Worm (Caenorhabditis elegans) whole organism, late embryonic: ENCODE results near the gene unc-62.
A peak's percentile ranks its signal among the peaks of the same experiment; 100 is the strongest.

ENCODE experiments used
- C38D4.7 ChIP-seq: fragments of 200-800 bp; sonication (Bioruptor generic); optimal IDR thresholded peaks from 2 replicates; lab custom pipeline; 2018; ENCODE audit warnings: mild to moderate bottlenecking, missing genetic modification characterization, moderate library complexity, missing compliant biosample characterization
- K02D7.2 ChIP-seq: sonication (generic microtip); optimal IDR thresholded peaks from 2 replicates; lab custom pipeline; 2017; ENCODE audit warnings: mild to moderate bottlenecking, missing genetic modification characterization, missing compliant biosample characterization
- K09A11.1 ChIP-seq: sonication (generic microtip); optimal IDR thresholded peaks from 2 replicates; lab custom pipeline; 2017; ENCODE audit warnings: antibody characterized with exemption, mild to moderate bottlenecking, missing genetic modification characterization, missing compliant biosample characterization; ENCODE audit not compliant: insufficient read depth
- Y22D7AL.16 ChIP-seq: sonication (generic microtip); optimal IDR thresholded peaks from 2 replicates; lab custom pipeline; 2016; ENCODE audit warnings: missing genetic modification characterization, missing compliant biosample characterization
- ama-1 ChIP-seq: fragments of 150-350 bp; optimal IDR thresholded peaks from 2 replicates; lab custom pipeline; 2014
- ceh-14 ChIP-seq: sonication (generic microtip); optimal IDR thresholded peaks from 2 replicates; lab custom pipeline; 2016; ENCODE audit warnings: missing genotype, missing genetic modification characterization, missing compliant biosample characterization
- ceh-18 ChIP-seq: sonication (generic microtip); optimal IDR thresholded peaks from 2 replicates; lab custom pipeline; 2016; ENCODE audit warnings: missing genetic modification characterization, missing compliant biosample characterization
- ceh-22 ChIP-seq: sonication (generic microtip); optimal IDR thresholded peaks from 2 replicates; lab custom pipeline; 2017; ENCODE audit warnings: missing biosample characterization, missing genetic modification characterization
- ceh-30 ChIP-seq: fragments of 150-350 bp; optimal IDR thresholded peaks from 2 replicates; lab custom pipeline; 2014; ENCODE audit warnings: missing biosample characterization, missing genetic modification characterization
- ceh-34 ChIP-seq: sonication (generic microtip); optimal IDR thresholded peaks from 2 replicates; lab custom pipeline; 2016; ENCODE audit warnings: mild to moderate bottlenecking, missing genetic modification characterization, missing compliant biosample characterization
- ceh-45 ChIP-seq: fragments of 200-800 bp; sonication (Bioruptor generic); IDR thresholded peaks from 2 replicates; pipeline ENCODE4 v1.3.6; 2022; ENCODE audit warnings: missing genetic modification reagents, missing genetic modification characterization, missing compliant biosample characterization
- ceh-48 ChIP-seq: sonication (generic microtip); optimal IDR thresholded peaks from 2 replicates; lab custom pipeline; 2016; ENCODE audit warnings: missing genetic modification characterization, inconsistent platforms, missing compliant biosample characterization
- ceh-6 ChIP-seq: fragments of 200-800 bp; sonication (Bioruptor generic); optimal IDR thresholded peaks from 2 replicates; lab custom pipeline; 2018; ENCODE audit warnings: mild to moderate bottlenecking, missing genetic modification characterization, missing compliant biosample characterization
- che-1 ChIP-seq: sonication (generic microtip); optimal IDR thresholded peaks from 2 replicates; lab custom pipeline; 2016; ENCODE audit warnings: mild to moderate bottlenecking, missing genetic modification characterization, missing compliant biosample characterization
- dmd-4 ChIP-seq: sonication (generic microtip); optimal IDR thresholded peaks from 2 replicates; lab custom pipeline; 2016; ENCODE audit warnings: borderline replicate concordance, missing genetic modification characterization, missing compliant biosample characterization
- elt-2 ChIP-seq: sonication (generic microtip); optimal IDR thresholded peaks from 2 replicates; lab custom pipeline; 2016; ENCODE audit warnings: missing genetic modification reagents, missing genetic modification characterization, missing compliant biosample characterization
- ets-4 ChIP-seq: sonication (generic microtip); optimal IDR thresholded peaks from 2 replicates; lab custom pipeline; 2016; ENCODE audit warnings: missing genetic modification characterization, missing compliant biosample characterization
- eyg-1 ChIP-seq: sonication (generic microtip); optimal IDR thresholded peaks from 2 replicates; lab custom pipeline; 2016; ENCODE audit warnings: missing genotype, missing genetic modification characterization, missing compliant biosample characterization
- fax-1 ChIP-seq: sonication (generic microtip); optimal IDR thresholded peaks from 2 replicates; lab custom pipeline; 2016; ENCODE audit warnings: missing genotype, missing genetic modification characterization, missing compliant biosample characterization
- fkh-6 ChIP-seq: sonication (generic microtip); optimal IDR thresholded peaks from 2 replicates; lab custom pipeline; 2016; ENCODE audit warnings: missing genetic modification characterization, missing compliant biosample characterization
- gmeb-2 ChIP-seq: sonication (generic microtip); optimal IDR thresholded peaks from 2 replicates; lab custom pipeline; 2016; ENCODE audit warnings: missing genetic modification characterization, inconsistent platforms, missing compliant biosample characterization
- hlh-15 ChIP-seq: sonication (generic microtip); optimal IDR thresholded peaks from 2 replicates; lab custom pipeline; 2016; ENCODE audit warnings: missing genetic modification characterization, missing compliant biosample characterization
- hlh-30 ChIP-seq: sonication (generic microtip); optimal IDR thresholded peaks from 2 replicates; lab custom pipeline; 2017; ENCODE audit warnings: antibody characterized with exemption, missing genetic modification characterization, missing compliant biosample characterization; ENCODE audit not compliant: insufficient read depth
- madf-2 ChIP-seq: sonication (generic microtip); optimal IDR thresholded peaks from 2 replicates; lab custom pipeline; 2017; ENCODE audit warnings: missing genetic modification characterization, missing compliant biosample characterization
- mec-3 ChIP-seq: sonication (generic microtip); optimal IDR thresholded peaks from 2 replicates; lab custom pipeline; 2016; ENCODE audit warnings: borderline replicate concordance, missing genetic modification characterization, missing compliant biosample characterization
- nfya-1 ChIP-seq: sonication (generic microtip); optimal IDR thresholded peaks from 2 replicates; lab custom pipeline; 2017; ENCODE audit warnings: missing genetic modification characterization, mild to moderate bottlenecking, missing compliant biosample characterization, antibody characterized with exemption, moderate library complexity
- nhr-11 ChIP-seq: fragments of 150-350 bp; optimal IDR thresholded peaks from 2 replicates; lab custom pipeline; 2014; ENCODE audit warnings: missing biosample characterization, missing genetic modification characterization
- nhr-232 ChIP-seq: sonication (generic microtip); optimal IDR thresholded peaks from 2 replicates; lab custom pipeline; 2016; ENCODE audit warnings: missing genetic modification characterization, missing compliant biosample characterization
- pha-2 ChIP-seq: sonication (generic microtip); optimal IDR thresholded peaks from 2 replicates; lab custom pipeline; 2017; ENCODE audit warnings: mild to moderate bottlenecking, missing genetic modification characterization, missing compliant biosample characterization
- pha-4 ChIP-seq: fragments of 150-350 bp; optimal IDR thresholded peaks from 2 replicates; lab custom pipeline; 2018; ENCODE audit warnings: missing biosample characterization, missing genetic modification reagents, missing genetic modification characterization
- pros-1 ChIP-seq: fragments of 150-350 bp; optimal IDR thresholded peaks from 2 replicates; lab custom pipeline; 2014; ENCODE audit warnings: missing biosample characterization, missing genetic modification reagents, missing genetic modification characterization
- rnt-1 ChIP-seq: sonication (generic microtip); optimal IDR thresholded peaks from 2 replicates; lab custom pipeline; 2016; ENCODE audit warnings: missing genetic modification characterization, missing compliant biosample characterization
- sdc-2 ChIP-seq: sonication (generic microtip); optimal IDR thresholded peaks from 2 replicates; lab custom pipeline; 2016; ENCODE audit warnings: missing genotype, missing genetic modification characterization, missing compliant biosample characterization
- syd-9 ChIP-seq: sonication (generic microtip); optimal IDR thresholded peaks from 2 replicates; lab custom pipeline; 2016; ENCODE audit warnings: mild to moderate bottlenecking, missing genetic modification characterization, moderate library complexity, missing compliant biosample characterization
- tbx-2 ChIP-seq: sonication (generic microtip); optimal IDR thresholded peaks from 2 replicates; lab custom pipeline; 2016; ENCODE audit warnings: missing genetic modification characterization, missing compliant biosample characterization
- ttx-3 ChIP-seq: sonication (generic microtip); optimal IDR thresholded peaks from 2 replicates; lab custom pipeline; 2016; ENCODE audit warnings: missing genetic modification reagents, missing genetic modification characterization, missing compliant biosample characterization
- unc-42 ChIP-seq: sonication (generic microtip); optimal IDR thresholded peaks from 2 replicates; lab custom pipeline; 2016; ENCODE audit warnings: missing genotype, missing genetic modification characterization, missing compliant biosample characterization
- unc-55 ChIP-seq: sonication (generic microtip); optimal IDR thresholded peaks from 2 replicates; lab custom pipeline; 2017; ENCODE audit warnings: missing biosample characterization, missing genetic modification reagents, missing genetic modification characterization
- zip-5 ChIP-seq: sonication (generic microtip); optimal IDR thresholded peaks from 2 replicates; lab custom pipeline; 2016; ENCODE audit warnings: missing genetic modification characterization, missing compliant biosample characterization

unc-62 gene

DNA sequence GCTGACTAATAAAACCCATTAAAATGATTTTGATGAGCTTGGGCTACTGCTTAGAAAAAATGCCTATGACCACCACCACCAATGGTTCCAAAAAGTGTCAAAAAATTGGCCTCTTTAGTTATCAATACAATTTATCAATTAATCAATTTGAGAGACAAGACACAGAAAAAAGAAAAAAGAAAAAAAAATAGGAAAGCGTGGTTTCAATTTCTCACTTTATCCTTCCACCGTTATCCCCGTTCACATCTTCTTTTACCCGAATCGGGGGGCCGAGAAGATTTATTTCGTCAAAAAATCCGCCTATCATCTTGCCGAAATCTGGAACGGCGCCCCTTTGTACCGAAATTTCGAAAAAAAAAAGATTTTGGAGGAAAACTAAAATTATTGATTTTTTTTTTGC, 3.4 kb downstream of the unc-62 start:
- TF ChIP-seq hlh-15 (tag; lab: Kevin White, UChicago): no peak
- no peak for TF ChIP-seq ets-4 (tag; lab: Kevin White, UChicago)
- no peak for TF ChIP-seq sdc-2 (tag; lab: Kevin White, UChicago)
- TF ChIP-seq rnt-1 (tag; lab: Kevin White, UChicago): no peak
- no peak for TF ChIP-seq fkh-6 (tag; lab: Kevin White, UChicago)
- TF ChIP-seq, all 69 proteins: peak for 0

DNA sequence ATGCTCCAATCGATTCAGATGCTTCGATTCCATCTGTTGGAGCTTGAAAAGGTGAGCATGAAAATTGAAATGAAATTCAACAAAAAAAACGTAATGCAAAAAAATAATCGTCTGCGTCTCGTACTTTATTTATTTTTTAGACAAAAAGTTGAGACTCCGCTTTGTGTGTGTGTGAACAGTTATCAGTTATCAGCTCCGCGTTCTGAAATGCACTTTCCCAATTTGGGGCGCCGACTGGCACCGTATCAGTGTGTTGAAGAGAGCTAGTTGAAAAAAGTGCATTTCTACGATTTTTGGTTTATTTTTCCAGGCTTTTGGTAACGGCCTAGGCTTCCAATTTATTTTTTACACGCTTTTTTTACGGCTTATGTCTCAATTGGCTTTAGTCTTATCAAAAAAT, 4.7 kb downstream of the unc-62 start:
- TF ChIP-seq K09A11.1 (tag; lab: Kevin White, UChicago) (no peak), ceh-14 (tag; lab: Kevin White, UChicago) (no peak), madf-2 (tag; lab: Kevin White, UChicago) (no peak), tbx-2 (tag; lab: Kevin White, UChicago) (no peak), ceh-18 (tag; lab: Kevin White, UChicago) (no peak)
- TF ChIP-seq, all 69 proteins: peak for 0

DNA sequence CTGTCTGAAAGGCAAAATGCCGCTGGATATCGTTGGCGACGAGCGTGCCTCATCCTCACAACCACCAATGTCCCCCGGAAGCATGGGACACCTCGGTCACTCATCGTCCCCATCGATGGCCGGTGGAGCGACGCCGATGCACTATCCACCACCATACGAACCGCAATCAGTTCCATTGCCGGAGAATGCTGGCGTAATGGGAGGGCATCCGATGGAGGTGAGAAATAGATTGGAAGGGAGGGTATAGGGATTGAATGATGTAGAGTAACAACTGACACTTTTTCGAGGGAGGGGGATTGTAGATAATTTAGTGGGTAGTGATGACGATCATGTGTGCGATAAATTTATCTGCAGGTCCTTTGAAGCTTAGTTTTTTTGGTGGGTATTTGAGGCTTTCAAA, 5.4 kb downstream of the unc-62 start:
- no peak for TF ChIP-seq pha-4 (tag; lab: Kevin White, UChicago)
- no peak for TF ChIP-seq ceh-48
- TF ChIP-seq gmeb-2 (tag; lab: Kevin White, UChicago): no peak
- TF ChIP-seq ceh-18 (tag; lab: Kevin White, UChicago): peak; percentile 8
- no peak for TF ChIP-seq nfya-1 (tag; lab: Kevin White, UChicago)
- TF ChIP-seq fax-1 (tag; lab: Kevin White, UChicago): no peak
- no peak for TF ChIP-seq elt-2 (tag; lab: Kevin White, UChicago)
- no peak for TF ChIP-seq tbx-2 (tag; lab: Kevin White, UChicago)
- no peak for TF ChIP-seq unc-42 (tag; lab: Kevin White, UChicago)
- TF ChIP-seq ceh-6 (GFP tag; lab: Kevin White, UChicago): no peak
- no peak for TF ChIP-seq nhr-232
- no peak for TF ChIP-seq ceh-45 (GFP tag; lab: Robert Waterston, UW)
- no peak for TF ChIP-seq fkh-6 (tag; lab: Kevin White, UChicago)
- TF ChIP-seq mec-3: no peak
- TF ChIP-seq rnt-1 (tag; lab: Kevin White, UChicago): peak; percentile 29
- TF ChIP-seq unc-55 (GFP tag; lab: Kevin White, UChicago): peak; percentile 74

DNA sequence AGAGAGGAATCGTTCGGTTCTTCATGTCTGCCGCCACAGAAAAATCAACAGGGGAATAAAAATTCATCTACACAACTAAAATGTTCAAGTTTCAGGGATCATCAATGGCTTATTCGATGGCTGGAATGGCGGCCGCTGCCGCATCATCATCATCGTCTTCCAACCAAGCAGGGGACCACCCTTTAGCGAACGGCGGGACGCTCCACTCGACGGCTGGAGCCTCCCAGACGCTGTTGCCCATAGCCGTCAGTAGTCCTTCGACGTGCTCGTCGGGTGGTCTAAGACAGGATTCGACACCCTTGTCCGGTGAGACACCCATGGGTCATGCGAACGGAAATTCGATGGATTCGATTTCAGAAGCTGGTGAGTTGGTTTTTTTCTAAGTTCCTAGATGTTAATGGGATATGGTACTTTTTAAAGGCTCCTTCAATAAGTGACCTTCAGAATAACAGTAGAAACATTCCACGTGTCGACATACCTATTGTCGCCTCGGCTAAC, 6.7 kb downstream of the unc-62 start:
- TF ChIP-seq dmd-4 (no peak), hlh-30 (tag; lab: Kevin White, UChicago) (no peak), Y22D7AL.16 (tag; lab: Kevin White, UChicago) (no peak), che-1 (no peak), ama-1 (lab: Kevin White, UChicago) (no peak)

DNA sequence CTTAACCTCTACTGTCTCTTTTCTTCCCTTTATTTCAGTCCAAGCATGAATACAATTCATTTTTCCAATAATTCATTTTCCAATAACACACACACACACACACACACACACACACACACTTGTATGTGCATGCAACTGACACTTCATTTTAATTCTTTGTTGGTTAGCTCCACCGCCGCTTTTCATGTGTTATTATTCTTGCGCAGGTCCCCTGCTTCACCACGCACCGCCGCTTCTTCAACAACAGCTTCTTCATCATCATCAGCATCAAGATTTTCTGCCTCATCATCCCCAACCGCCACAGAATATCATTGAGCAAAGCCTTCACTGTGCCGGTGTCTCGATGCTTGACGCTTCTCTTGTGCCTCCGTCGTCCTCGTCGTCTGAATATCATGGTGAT, 7.2 kb downstream of the unc-62 start:
- TF ChIP-seq ceh-22 (tag; lab: Kevin White, UChicago) (no peak), syd-9 (tag; lab: Kevin White, UChicago) (no peak), madf-2 (tag; lab: Kevin White, UChicago) (no peak), ama-1 (lab: Kevin White, UChicago) (no peak), ceh-30 (tag; lab: Kevin White, UChicago) (no peak), ceh-34 (no peak), fax-1 (tag; lab: Kevin White, UChicago) (no peak), gmeb-2 (tag; lab: Kevin White, UChicago) (no peak), nhr-11 (tag; lab: Kevin White, UChicago) (no peak), pros-1 (tag; lab: Kevin White, UChicago) (no peak), C38D4.7 (GFP tag; lab: Kevin White, UChicago) (no peak), K02D7.2 (tag; lab: Kevin White, UChicago) (no peak), eyg-1 (tag; lab: Kevin White, UChicago) (no peak), ttx-3 (no peak), dmd-4 (no peak), pha-2 (tag; lab: Kevin White, UChicago) (no peak), zip-5 (tag; lab: Kevin White, UChicago) (no peak)
